2 worm cellular contexts compared by ENCODE assay signal in the genomic region with DNA sequence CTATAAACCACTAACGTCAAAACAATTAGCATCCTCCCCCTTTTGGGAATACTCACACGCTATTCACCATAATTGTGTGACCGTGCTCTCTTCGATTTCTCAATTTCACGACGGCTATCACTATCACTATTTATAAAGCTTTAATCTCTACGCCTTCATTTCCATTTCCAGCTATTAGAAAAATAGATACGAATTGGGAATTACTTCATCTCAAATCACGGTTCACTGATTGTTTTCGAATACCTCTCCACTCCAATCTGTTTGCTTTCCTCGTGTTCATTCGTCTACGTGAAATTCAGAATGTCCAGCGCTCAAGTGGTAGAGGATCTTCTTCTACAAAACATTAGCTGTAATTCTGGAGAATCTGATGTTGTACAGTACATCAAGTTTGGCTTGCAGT.
TF ChIP-seq lines count a peak whose summit lies in the region.

A gene (plus strand): TSS at position 301 of the 400 bp plus-strand sequence.

TF ChIP-seq in whole organism, L1 larva, 84 proteins besides CTCF, POLR2A, EP300 and RAD21:
- TF ChIP-seq egl-13 (tag; optimal IDR thresholded peaks at IDR 0.05; lab: Kevin White, UChicago) (no peak), ceh-90 (tag; optimal IDR thresholded peaks at IDR 0.05; lab: Kevin White, UChicago) (no peak), nhr-237 (tag; optimal IDR thresholded peaks at IDR 0.05; lab: Kevin White, UChicago) (no peak), efl-1 (optimal IDR thresholded peaks at IDR 0.05; lab: Kevin White, UChicago) (no peak), efl-1 (GFP tag; optimal IDR thresholded peaks at IDR 0.05 in 1 of 2; lab: Kevin White, UChicago) (peak in 1 of 2 experiments; percentile 15), nhr-28 (tag; optimal IDR thresholded peaks at IDR 0.05; lab: Kevin White, UChicago) (no peak), lin-13 (GFP tag; optimal IDR thresholded peaks at IDR 0.05; lab: Kevin White, UChicago) (no peak), rnt-1 (tag; optimal IDR thresholded peaks at IDR 0.05; lab: Kevin White, UChicago) (no peak), unc-98 (GFP tag; IDR thresholded peaks at IDR 0.05; lab: Robert Waterston, UW) (no peak), aha-1 (tag; optimal IDR thresholded peaks at IDR 0.05; lab: Kevin White, UChicago) (no peak), fkh-8 (tag; optimal IDR thresholded peaks at IDR 0.05; lab: Kevin White, UChicago) (no peak), nhr-90 (tag; optimal IDR thresholded peaks at IDR 0.05; lab: Kevin White, UChicago; ENCODE audit: poor library complexity) (no peak), isw-1 (GFP tag; IDR thresholded peaks at IDR 0.05; lab: Robert Waterston, UW) (no peak), ceh-88 (GFP tag; IDR thresholded peaks at IDR 0.05; lab: Robert Waterston, UW) (no peak), ceh-8 (GFP tag; optimal IDR thresholded peaks at IDR 0.05; lab: Kevin White, UChicago) (peak; percentile 3)

TF ChIP-seq in whole organism, L4 larva, 104 proteins besides CTCF, POLR2A, EP300 and RAD21:
- no peak for TF ChIP-seq gei-8 (GFP tag; optimal IDR thresholded peaks at IDR 0.05; lab: Kevin White, UChicago)
- TF ChIP-seq aha-1 (tag; lab: Kevin White, UChicago), result peak; percentile 30
- no peak for TF ChIP-seq mes-2 (tag; optimal IDR thresholded peaks at IDR 0.05; lab: Kevin White, UChicago; ENCODE audit: poor library complexity, severe bottlenecking)
- TF ChIP-seq duxl-1 (tag; optimal IDR thresholded peaks at IDR 0.05; lab: Kevin White, UChicago; ENCODE audit: poor library complexity), result no peak
- TF ChIP-seq skn-1 (tag; optimal IDR thresholded peaks at IDR 0.05; lab: Kevin White, UChicago), result no peak
- TF ChIP-seq zip-11 (GFP tag; IDR thresholded peaks at IDR 0.05; lab: Robert Waterston, UW), result no peak
